Worm (Caenorhabditis elegans) whole organism, late embryonic: ENCODE data around the gene C45G9.11.

ENCODE experiments used
- C08G9.2 ChIP-seq: sonication (generic microtip); optimal IDR thresholded peaks from 2 replicates; lab custom pipeline; 2016; ENCODE audit warnings: mild to moderate bottlenecking, missing genetic modification characterization, moderate library complexity, missing compliant biosample characterization
- T23F11.4 ChIP-seq: fragments of 200-800 bp; sonication (Bioruptor generic); optimal IDR thresholded peaks from 2 replicates; lab custom pipeline; 2018; ENCODE audit warnings: mild to moderate bottlenecking, missing genetic modification characterization, missing compliant biosample characterization
- Y22D7AL.16 ChIP-seq: sonication (generic microtip); optimal IDR thresholded peaks from 2 replicates; lab custom pipeline; 2016; ENCODE audit warnings: missing genetic modification characterization, missing compliant biosample characterization
- ama-1 ChIP-seq: fragments of 150-350 bp; optimal IDR thresholded peaks from 2 replicates; lab custom pipeline; 2014
- ceh-14 ChIP-seq: sonication (generic microtip); optimal IDR thresholded peaks from 2 replicates; lab custom pipeline; 2016; ENCODE audit warnings: missing genotype, missing genetic modification characterization, missing compliant biosample characterization
- ceh-18 ChIP-seq: sonication (generic microtip); optimal IDR thresholded peaks from 2 replicates; lab custom pipeline; 2016; ENCODE audit warnings: missing genetic modification characterization, missing compliant biosample characterization
- ceh-2 ChIP-seq: sonication (generic microtip); optimal IDR thresholded peaks from 2 replicates; lab custom pipeline; 2016; ENCODE audit warnings: missing genotype, missing genetic modification characterization, missing compliant biosample characterization
- ceh-22 ChIP-seq: sonication (generic microtip); optimal IDR thresholded peaks from 2 replicates; lab custom pipeline; 2017; ENCODE audit warnings: missing biosample characterization, missing genetic modification characterization
- ceh-24 ChIP-seq: sonication (generic microtip); optimal IDR thresholded peaks from 2 replicates; lab custom pipeline; 2016; ENCODE audit warnings: mild to moderate bottlenecking, missing genetic modification characterization, missing compliant biosample characterization
- ceh-30 ChIP-seq: fragments of 150-350 bp; optimal IDR thresholded peaks from 2 replicates; lab custom pipeline; 2014; ENCODE audit warnings: missing biosample characterization, missing genetic modification characterization
- ceh-31 ChIP-seq: sonication (generic microtip); optimal IDR thresholded peaks from 2 replicates; lab custom pipeline; 2016; ENCODE audit warnings: missing genetic modification characterization, missing compliant biosample characterization
- ceh-45 ChIP-seq: fragments of 200-800 bp; sonication (Bioruptor generic); IDR thresholded peaks from 2 replicates; pipeline ENCODE4 v1.3.6; 2022; ENCODE audit warnings: missing genetic modification reagents, missing genetic modification characterization, missing compliant biosample characterization
- ceh-48 ChIP-seq: sonication (generic microtip); optimal IDR thresholded peaks from 2 replicates; lab custom pipeline; 2016; ENCODE audit warnings: missing genetic modification characterization, inconsistent platforms, missing compliant biosample characterization
- dmd-4 ChIP-seq: sonication (generic microtip); optimal IDR thresholded peaks from 2 replicates; lab custom pipeline; 2016; ENCODE audit warnings: borderline replicate concordance, missing genetic modification characterization, missing compliant biosample characterization
- elt-2 ChIP-seq: sonication (generic microtip); optimal IDR thresholded peaks from 2 replicates; lab custom pipeline; 2016; ENCODE audit warnings: missing genetic modification reagents, missing genetic modification characterization, missing compliant biosample characterization
- elt-4 ChIP-seq: sonication (generic microtip); optimal IDR thresholded peaks from 2 replicates; lab custom pipeline; 2016; ENCODE audit warnings: missing genetic modification characterization, missing compliant biosample characterization
- ets-4 ChIP-seq: sonication (generic microtip); optimal IDR thresholded peaks from 2 replicates; lab custom pipeline; 2016; ENCODE audit warnings: missing genetic modification characterization, missing compliant biosample characterization
- gmeb-2 ChIP-seq: sonication (generic microtip); optimal IDR thresholded peaks from 2 replicates; lab custom pipeline; 2016; ENCODE audit warnings: missing genetic modification characterization, inconsistent platforms, missing compliant biosample characterization
- hlh-30 ChIP-seq: sonication (generic microtip); optimal IDR thresholded peaks from 2 replicates; lab custom pipeline; 2017; ENCODE audit warnings: antibody characterized with exemption, missing genetic modification characterization, missing compliant biosample characterization; ENCODE audit not compliant: insufficient read depth
- hlh-8 ChIP-seq: sonication (generic microtip); optimal IDR thresholded peaks from 2 replicates; lab custom pipeline; 2016; ENCODE audit warnings: missing genotype, missing genetic modification characterization, missing compliant biosample characterization
- lim-6 ChIP-seq: sonication (generic microtip); optimal IDR thresholded peaks from 2 replicates; lab custom pipeline; 2016; ENCODE audit warnings: missing genetic modification characterization, missing compliant biosample characterization
- lin-11 ChIP-seq: fragments of 200-800 bp; sonication (Bioruptor generic); optimal IDR thresholded peaks from 2 replicates; lab custom pipeline; 2018; ENCODE audit warnings: mild to moderate bottlenecking, missing genetic modification characterization, missing compliant biosample characterization
- mec-3 ChIP-seq: sonication (generic microtip); optimal IDR thresholded peaks from 2 replicates; lab custom pipeline; 2016; ENCODE audit warnings: borderline replicate concordance, missing genetic modification characterization, missing compliant biosample characterization
- nfya-1 ChIP-seq: sonication (generic microtip); optimal IDR thresholded peaks from 2 replicates; lab custom pipeline; 2017; ENCODE audit warnings: missing genetic modification characterization, mild to moderate bottlenecking, missing compliant biosample characterization, antibody characterized with exemption, moderate library complexity
- nhr-11 ChIP-seq: fragments of 150-350 bp; optimal IDR thresholded peaks from 2 replicates; lab custom pipeline; 2014; ENCODE audit warnings: missing biosample characterization, missing genetic modification characterization
- pag-3 ChIP-seq: sonication (generic microtip); optimal IDR thresholded peaks from 2 replicates; lab custom pipeline; 2016; ENCODE audit warnings: missing compliant biosample characterization, missing genetic modification characterization, borderline replicate concordance
- pat-9 ChIP-seq: fragments of 200-800 bp; sonication (Bioruptor generic); optimal IDR thresholded peaks from 2 replicates; lab custom pipeline; 2018; ENCODE audit warnings: mild to moderate bottlenecking, missing genetic modification characterization, moderate library complexity, missing compliant biosample characterization
- pha-2 ChIP-seq: sonication (generic microtip); optimal IDR thresholded peaks from 2 replicates; lab custom pipeline; 2017; ENCODE audit warnings: mild to moderate bottlenecking, missing genetic modification characterization, missing compliant biosample characterization
- pros-1 ChIP-seq: fragments of 150-350 bp; optimal IDR thresholded peaks from 2 replicates; lab custom pipeline; 2014; ENCODE audit warnings: missing biosample characterization, missing genetic modification reagents, missing genetic modification characterization
- rnt-1 ChIP-seq: sonication (generic microtip); optimal IDR thresholded peaks from 2 replicates; lab custom pipeline; 2016; ENCODE audit warnings: missing genetic modification characterization, missing compliant biosample characterization
- sdc-2 ChIP-seq: sonication (generic microtip); optimal IDR thresholded peaks from 2 replicates; lab custom pipeline; 2016; ENCODE audit warnings: missing genotype, missing genetic modification characterization, missing compliant biosample characterization
- sox-2 ChIP-seq: fragments of 200-800 bp; sonication (Bioruptor generic); IDR thresholded peaks from 2 replicates; pipeline ENCODE4 v1.3.6; 2022; ENCODE audit warnings: missing genetic modification reagents, missing genetic modification characterization, missing compliant biosample characterization
- tbx-2 ChIP-seq: sonication (generic microtip); optimal IDR thresholded peaks from 2 replicates; lab custom pipeline; 2016; ENCODE audit warnings: missing genetic modification characterization, missing compliant biosample characterization
- unc-42 ChIP-seq: sonication (generic microtip); optimal IDR thresholded peaks from 2 replicates; lab custom pipeline; 2016; ENCODE audit warnings: missing genotype, missing genetic modification characterization, missing compliant biosample characterization
- unc-55 ChIP-seq: sonication (generic microtip); optimal IDR thresholded peaks from 2 replicates; lab custom pipeline; 2017; ENCODE audit warnings: missing biosample characterization, missing genetic modification reagents, missing genetic modification characterization
- zip-5 ChIP-seq: sonication (generic microtip); optimal IDR thresholded peaks from 2 replicates; lab custom pipeline; 2016; ENCODE audit warnings: missing genetic modification characterization, missing compliant biosample characterization
- ztf-16 ChIP-seq: sonication (generic microtip); optimal IDR thresholded peaks from 2 replicates; lab custom pipeline; 2017; ENCODE audit warnings: missing genetic modification characterization, missing compliant biosample characterization

The C45G9.11 gene

ce11 chrIII:5047740-5048139, 20.8 kb downstream of the C45G9.11 start, which contains the start of gene C45G9.5:
Gene C45G9.5, plus strand, starts transcription at chrIII:5048117.
- TF ChIP-seq tbx-2 (tag; lab: Kevin White, UChicago) (no peak), ztf-16 (tag; lab: Kevin White, UChicago) (no peak), lin-11 (tag; lab: Kevin White, UChicago) (no peak), sdc-2 (tag; lab: Kevin White, UChicago) (no peak), T23F11.4 (GFP tag; lab: Kevin White, UChicago) (no peak), ceh-24 (no peak), zip-5 (tag; lab: Kevin White, UChicago) (no peak), ceh-30 (tag; lab: Kevin White, UChicago) (no peak), Y22D7AL.16 (no peak), elt-4 (tag; lab: Kevin White, UChicago) (no peak), ceh-31 (tag; lab: Kevin White, UChicago) (no peak), nhr-11 (tag; lab: Kevin White, UChicago) (no peak), pros-1 (no peak), pha-2 (no peak), hlh-30 (tag; lab: Kevin White, UChicago) (no peak), gmeb-2 (tag; lab: Kevin White, UChicago) (no peak), mec-3 (tag; lab: Kevin White, UChicago) (no peak), rnt-1 (tag; lab: Kevin White, UChicago) (no peak)

- TF ChIP-seq nhr-11 (tag; lab: Kevin White, UChicago) (no peak), ama-1 (no peak), nfya-1 (tag; lab: Kevin White, UChicago) (peak; percentile 30), sox-2 (GFP tag; lab: Robert Waterston, UW) (0 out of 2 replicates have a peak, but pooled peaks have one; percentile 18), ceh-18 (tag; lab: Kevin White, UChicago) (no peak), unc-42 (tag; lab: Kevin White, UChicago) (peak; percentile 85), hlh-30 (tag; lab: Kevin White, UChicago) (peak; percentile 45), ceh-31 (tag; lab: Kevin White, UChicago) (peak; percentile 58), ets-4 (tag; lab: Kevin White, UChicago) (peak; percentile 71), elt-2 (tag; lab: Kevin White, UChicago) (peak; percentile 58), C08G9.2 (no peak)
Measured at ce11 chrIII:5047175-5047574, 21.4 kb downstream of the C45G9.11 start, which contains the start of gene txbp-3. Gene txbp-3, minus strand, starts transcription at chrIII:5047459.

- TF ChIP-seq unc-42 (tag; lab: Kevin White, UChicago) (no peak), nhr-11 (tag; lab: Kevin White, UChicago) (no peak), ceh-2 (tag; lab: Kevin White, UChicago) (no peak), sdc-2 (tag; lab: Kevin White, UChicago) (no peak), hlh-8 (tag; lab: Kevin White, UChicago) (no peak), ceh-45 (no peak), pag-3 (tag; lab: Kevin White, UChicago) (no peak), unc-55 (GFP tag; lab: Kevin White, UChicago) (no peak), lim-6 (tag; lab: Kevin White, UChicago) (no peak), dmd-4 (no peak), zip-5 (tag; lab: Kevin White, UChicago) (no peak)
Measured at ce11 chrIII:5044709-5045108, 23.8 kb downstream of the C45G9.11 start, which contains the start of gene C45G9.14. Gene C45G9.14, plus strand, starts transcription at chrIII:5045009.

- TF ChIP-seq ceh-14 (tag; lab: Kevin White, UChicago) (no peak), pat-9 (tag; lab: Kevin White, UChicago) (no peak), ama-1 (no peak), nfya-1 (tag; lab: Kevin White, UChicago) (no peak), ceh-24 (no peak), hlh-8 (tag; lab: Kevin White, UChicago) (no peak), ceh-22 (tag; lab: Kevin White, UChicago) (no peak), ceh-48 (tag; lab: Kevin White, UChicago) (no peak), sox-2 (GFP tag; lab: Robert Waterston, UW) (no peak)
Measured at ce11 chrIII:5042112-5042511, 26.4 kb downstream of the C45G9.11 start, which contains the start of gene nlp-43. Gene nlp-43, plus strand, starts transcription at chrIII:5042412.
